Worm (Caenorhabditis elegans) whole organism, early embryonic: ENCODE measurements around the gene F45E12.6.

ENCODE experiments used
- B0310.2 ChIP-seq: sonication (generic microtip); optimal IDR thresholded peaks from 2 replicates; lab custom pipeline; 2016; ENCODE audit warnings: mild to moderate bottlenecking, missing genetic modification characterization, missing compliant biosample characterization
- F13C5.2 ChIP-seq: sonication (generic microtip); optimal IDR thresholded peaks from 2 replicates; lab custom pipeline; 2017; ENCODE audit warnings: mild to moderate bottlenecking, missing genetic modification characterization, inconsistent platforms, missing compliant biosample characterization
- aly-1 ChIP-seq: sonication (generic microtip); optimal IDR thresholded peaks from 2 replicates; lab custom pipeline; 2016; ENCODE audit warnings: missing genetic modification characterization, missing compliant biosample characterization
- ama-1 ChIP-seq: fragments of 150-350 bp; optimal IDR thresholded peaks from 2 replicates; lab custom pipeline; 2014
- ceh-36 ChIP-seq: sonication (generic microtip); optimal IDR thresholded peaks from 2 replicates; lab custom pipeline; 2016; ENCODE audit warnings: missing genetic modification characterization, inconsistent platforms, missing compliant biosample characterization
- flt-1 ChIP-seq: fragments of 200-800 bp; sonication (Bioruptor generic); IDR thresholded peaks from 2 replicates; pipeline ENCODE4 v1.3.6; 2022; ENCODE audit warnings: missing genetic modification characterization, missing compliant biosample characterization
- hmbx-1 ChIP-seq: sonication (generic microtip); optimal IDR thresholded peaks from 2 replicates; lab custom pipeline; 2016; ENCODE audit warnings: mild to moderate bottlenecking, missing genetic modification characterization, missing compliant biosample characterization
- hmg-4 ChIP-seq: fragments of 200-800 bp; sonication (Bioruptor generic); optimal IDR thresholded peaks from 2 replicates; lab custom pipeline; 2018; ENCODE audit warnings: mild to moderate bottlenecking, missing genetic modification characterization, missing compliant biosample characterization
- hnd-1 ChIP-seq: sonication (generic microtip); optimal IDR thresholded peaks from 2 replicates; lab custom pipeline; 2016; ENCODE audit warnings: missing genetic modification characterization, missing compliant biosample characterization
- scrt-1 ChIP-seq: fragments of 200-800 bp; sonication (Bioruptor generic); IDR thresholded peaks from 2 replicates; pipeline ENCODE4 v1.3.6; 2022; ENCODE audit warnings: missing genetic modification characterization, missing compliant biosample characterization
- tbx-37 ChIP-seq: fragments of 200-800 bp; sonication (Bioruptor generic); conservative IDR thresholded peaks from 2 replicates; pipeline ENCODE4 v1.3.6; 2022; ENCODE audit warnings: missing genetic modification reagents, missing genetic modification characterization, missing compliant biosample characterization
- tra-4 ChIP-seq: sonication (generic microtip); optimal IDR thresholded peaks from 2 replicates; lab custom pipeline; 2017; ENCODE audit warnings: missing genetic modification characterization, missing compliant biosample characterization

- no peak for TF ChIP-seq hmbx-1 (tag; lab: Kevin White, UChicago)
- TF ChIP-seq ama-1, result no peak
- no peak for TF ChIP-seq flt-1 (GFP tag; lab: Robert Waterston, UW)
- TF ChIP-seq aly-1 (tag; lab: Kevin White, UChicago), result no peak
- TF ChIP-seq F13C5.2 (tag; lab: Kevin White, UChicago), result no peak
- no peak for TF ChIP-seq tra-4 (tag; lab: Kevin White, UChicago)
- no peak for TF ChIP-seq B0310.2 (tag; lab: Kevin White, UChicago)
- TF ChIP-seq hmg-4 (GFP tag; lab: Kevin White, UChicago), result no peak
- no peak for TF ChIP-seq hnd-1 (tag; lab: Kevin White, UChicago)
- no peak for TF ChIP-seq tbx-37 (GFP tag; lab: Robert Waterston, UW)
- no peak for TF ChIP-seq scrt-1 (GFP tag; lab: Robert Waterston, UW)
- no peak for TF ChIP-seq ceh-36 (tag; lab: Kevin White, UChicago)
These were observed 4.0 kb downstream of the F45E12.6 start, which contains the start of the genes F45E12.5 and cnep-1 for ce11 chrII:7310023-7310422.
